Worm (Caenorhabditis elegans) whole organism, L1 larva: ENCODE results near the gene ZK1010.12.
A peak's percentile ranks its signal among the peaks of the same experiment; 100 is the strongest.

ENCODE experiments used
- egl-13 ChIP-seq: sonication (generic microtip); optimal IDR thresholded peaks from 2 replicates; lab custom pipeline; 2016; ENCODE audit warnings: missing genotype, missing genetic modification reagents, missing genetic modification characterization, missing compliant biosample characterization
- elt-3 ChIP-seq, 6 experiments: fragments of 150-350 bp in 1 of 6; sonication (generic microtip); optimal IDR thresholded peaks; 2 replicates each; lab custom pipeline; 2017 to 2018; ENCODE audit warnings: missing biosample characterization in 6 of 6, missing genetic modification characterization in 6 of 6, inconsistent platforms in 1 of 6
- fos-1 ChIP-seq: fragments of 150-350 bp; optimal IDR thresholded peaks from 2 replicates; lab custom pipeline; 2014; ENCODE audit warnings: missing biosample characterization, missing genetic modification characterization
- nhr-11 ChIP-seq: fragments of 150-350 bp; optimal IDR thresholded peaks from 2 replicates; lab custom pipeline; 2014; ENCODE audit warnings: missing biosample characterization, missing genetic modification characterization
- nhr-77 ChIP-seq: fragments of 150-350 bp; optimal IDR thresholded peaks from 2 replicates; lab custom pipeline; 2014; ENCODE audit warnings: missing biosample characterization, missing genetic modification characterization
- unc-86 ChIP-seq: sonication (generic microtip); optimal IDR thresholded peaks from 2 replicates; lab custom pipeline; 2016; ENCODE audit warnings: missing genetic modification characterization, missing compliant biosample characterization
- zag-1 ChIP-seq: fragments of 150-350 bp; optimal IDR thresholded peaks from 2 replicates; lab custom pipeline; 2014; ENCODE audit warnings: missing biosample characterization, missing genetic modification characterization
- ztf-11 ChIP-seq, 2 experiments: sonication (generic microtip); optimal IDR thresholded peaks; 2 replicates each; lab custom pipeline; 2016 to 2017; ENCODE audit warnings: missing genetic modification characterization in 2 of 2, missing biosample characterization in 1 of 2, missing compliant biosample characterization in 1 of 2

- no peak for TF ChIP-seq unc-86 (tag; lab: Kevin White, UChicago)
- TF ChIP-seq elt-3 (tag; optimal IDR thresholded peaks at IDR 0.05; lab: Kevin White, UChicago) = peak in 2 of 6 experiments; percentile 16 to 24
- no peak for TF ChIP-seq fos-1 (tag; lab: Kevin White, UChicago)
- TF ChIP-seq zag-1 (tag; lab: Kevin White, UChicago) = no peak
- no peak for TF ChIP-seq nhr-77
- no peak for TF ChIP-seq ztf-11 (tag; optimal IDR thresholded peaks at IDR 0.05; lab: Kevin White, UChicago)
- no peak for TF ChIP-seq nhr-11 (tag; lab: Kevin White, UChicago)
- TF ChIP-seq egl-13 (tag; lab: Kevin White, UChicago) = no peak
These were observed 19.2 kb upstream of the ZK1010.12 start for ce11 chrIII:12971828-12972379.
